Worm (Caenorhabditis elegans): ENCODE measurements around the gene lin-39.

The lin-39 gene

ce11 chrIII:7497782-7498266, 38.6 kb downstream of the lin-39 start, which contains the start of gene cgh-1:
TSS of gene cgh-1 (minus strand) at chrIII:7497832.
- TF ChIP-seq nhr-76 (tag; optimal IDR thresholded peaks at IDR 0.05) (no peak), mdl-1 (tag; optimal IDR thresholded peaks at IDR 0.05) (no peak), daf-12 (tag; optimal IDR thresholded peaks at IDR 0.05) (no peak), unc-62 (GFP tag; optimal IDR thresholded peaks at IDR 0.05) (no peak), jun-1 (tag; optimal IDR thresholded peaks at IDR 0.05) (no peak), nhr-67 (tag; optimal IDR thresholded peaks at IDR 0.05) (no peak), ama-1 (optimal IDR thresholded peaks at IDR 0.05) (peak; percentile 13)

- TF ChIP-seq sea-2 (GFP tag; optimal IDR thresholded peaks at IDR 0.05): no peak
- no peak for TF ChIP-seq elt-2 (tag; optimal IDR thresholded peaks at IDR 0.05)
- TF ChIP-seq daf-12 (tag; optimal IDR thresholded peaks at IDR 0.05): no peak
- TF ChIP-seq ama-1 (optimal IDR thresholded peaks at IDR 0.05): peak; percentile 14
- TF ChIP-seq elt-3 (tag; optimal IDR thresholded peaks at IDR 0.05): no peak
- TF ChIP-seq fkh-2 (tag; optimal IDR thresholded peaks at IDR 0.05): no peak
Observed at ce11 chrIII:7495616-7496146, 40.8 kb downstream of the lin-39 start.

- TF ChIP-seq lin-15B (tag; optimal IDR thresholded peaks at IDR 0.05) (no peak), ama-1 (optimal IDR thresholded peaks at IDR 0.05) (peak; percentile 72), pha-4 (tag; optimal IDR thresholded peaks at IDR 0.05) (no peak), elt-2 (tag; optimal IDR thresholded peaks at IDR 0.05) (no peak), lin-39 (tag; optimal IDR thresholded peaks at IDR 0.05) (no peak), ztf-11 (tag; optimal IDR thresholded peaks at IDR 0.05) (no peak), ceh-9 (tag; optimal IDR thresholded peaks at IDR 0.05) (no peak), lsy-12 (tag; optimal IDR thresholded peaks at IDR 0.05) (no peak), ZK546.5 (tag; optimal IDR thresholded peaks at IDR 0.05) (no peak), aly-2 (tag; optimal IDR thresholded peaks at IDR 0.05) (no peak), nhr-43 (tag; optimal IDR thresholded peaks at IDR 0.05; ENCODE audit: poor library complexity, severe bottlenecking) (peak; percentile 43), hmg-11 (tag; optimal IDR thresholded peaks at IDR 0.05) (no peak), egl-5 (tag; optimal IDR thresholded peaks at IDR 0.05) (peak; percentile 23), zag-1 (tag; optimal IDR thresholded peaks at IDR 0.05) (no peak), snpc-4 (tag; optimal IDR thresholded peaks at IDR 0.05) (no peak), unc-39 (tag; optimal IDR thresholded peaks at IDR 0.05) (no peak), egl-27 (tag; optimal IDR thresholded peaks at IDR 0.05) (no peak)
Observed at ce11 chrIII:7494850-7495314, 41.5 kb downstream of the lin-39 start.

ce11 chrIII:7491931-7492330, 44.5 kb downstream of the lin-39 start:
- no peak for TF ChIP-seq nhr-76 (tag; optimal IDR thresholded peaks at IDR 0.05)
- no peak for TF ChIP-seq ztf-4 (tag; optimal IDR thresholded peaks at IDR 0.05)
- no peak for TF ChIP-seq elt-1 (tag; optimal IDR thresholded peaks at IDR 0.05)
- no peak for TF ChIP-seq nhr-12 (tag; optimal IDR thresholded peaks at IDR 0.05)
- TF ChIP-seq nhr-25 (tag; optimal IDR thresholded peaks at IDR 0.05): peak; percentile 74
- TF ChIP-seq nhr-43 (tag; optimal IDR thresholded peaks at IDR 0.05; ENCODE audit: poor library complexity, severe bottlenecking): peak; percentile 66
- TF ChIP-seq lin-39 (tag; optimal IDR thresholded peaks at IDR 0.05): no peak
- peak; percentile 9 for TF ChIP-seq nfya-1 (tag; optimal IDR thresholded peaks at IDR 0.05; ENCODE audit: insufficient read depth)

ce11 chrIII:7490061-7490460, 46.4 kb downstream of the lin-39 start:
- TF ChIP-seq elt-3 (tag; optimal IDR thresholded peaks at IDR 0.05) (peak in 2 of 3 experiments; percentile 13 to 44), nfya-1 (tag; optimal IDR thresholded peaks at IDR 0.05; ENCODE audit: insufficient read depth) (peak; percentile 6), nhr-12 (tag; optimal IDR thresholded peaks at IDR 0.05) (no peak), egl-5 (tag; optimal IDR thresholded peaks at IDR 0.05) (no peak), nhr-43 (tag; optimal IDR thresholded peaks at IDR 0.05; ENCODE audit: poor library complexity, severe bottlenecking) (peak; percentile 32), sea-2 (GFP tag; optimal IDR thresholded peaks at IDR 0.05) (no peak), fkh-10 (GFP tag; optimal IDR thresholded peaks at IDR 0.05) (no peak), nhr-25 (tag; optimal IDR thresholded peaks at IDR 0.05) (peak; percentile 20), pqm-1 (tag; optimal IDR thresholded peaks at IDR 0.05) (no peak)
